Fruit fly (Drosophila melanogaster): ENCODE measurements around the gene CG9331.

CG9331 gene

dm6 chr2L:20822489-20823195 lies at the start of gene CG9331:
CG9331 (plus strand) TSS chr2L:20822828.
- TF ChIP-seq Met (GFP tag; optimal IDR thresholded peaks at IDR 0.05) (no peak), Eip93F (GFP tag; optimal IDR thresholded peaks at IDR 0.05) (peak; percentile 5), Eip78C (GFP tag) (peak; percentile 81), CG1621 (tag; optimal IDR thresholded peaks at IDR 0.05) (peak; percentile 42), Sox14 (GFP tag; optimal IDR thresholded peaks at IDR 0.05) (peak; percentile 85), CG10631 (GFP tag; optimal IDR thresholded peaks at IDR 0.05) (peak; percentile 39), CG15336 (GFP tag; IDR thresholded peaks at IDR 0.05) (peak; percentile 9; the same call in 1 of the 2 replicates), Sox102F (GFP tag; optimal IDR thresholded peaks at IDR 0.05) (peak; percentile 39), net (GFP tag; optimal IDR thresholded peaks at IDR 0.05) (no peak), Blimp-1 (GFP tag; optimal IDR thresholded peaks at IDR 0.05) (peak; percentile 59), vri (GFP tag; optimal IDR thresholded peaks at IDR 0.05) (peak; percentile 100), Ets21C (GFP tag; optimal IDR thresholded peaks at IDR 0.05) (no peak), CG6163 (GFP tag; IDR thresholded peaks at IDR 0.05) (peak; percentile 56; the same call in 2 of the 3 replicates)

- TF ChIP-seq lz (GFP tag; optimal IDR thresholded peaks at IDR 0.05) (no peak), fd59A (GFP tag; optimal IDR thresholded peaks at IDR 0.05) (no peak), dac (GFP tag; optimal IDR thresholded peaks at IDR 0.05) (no peak), fkh (GFP tag; optimal IDR thresholded peaks at IDR 0.05) (peak; percentile 2)
Observed at dm6 chr2L:20773453-20774054, 49.1 kb upstream of the CG9331 start.

- TF ChIP-seq fkh (GFP tag; optimal IDR thresholded peaks at IDR 0.05): peak; percentile 27
- no peak for TF ChIP-seq svp (GFP tag)
- no peak for TF ChIP-seq CG11294 (GFP tag; IDR thresholded peaks at IDR 0.05)
Observed at dm6 chr2L:20774464-20774863, 48.2 kb upstream of the CG9331 start.

DNA sequence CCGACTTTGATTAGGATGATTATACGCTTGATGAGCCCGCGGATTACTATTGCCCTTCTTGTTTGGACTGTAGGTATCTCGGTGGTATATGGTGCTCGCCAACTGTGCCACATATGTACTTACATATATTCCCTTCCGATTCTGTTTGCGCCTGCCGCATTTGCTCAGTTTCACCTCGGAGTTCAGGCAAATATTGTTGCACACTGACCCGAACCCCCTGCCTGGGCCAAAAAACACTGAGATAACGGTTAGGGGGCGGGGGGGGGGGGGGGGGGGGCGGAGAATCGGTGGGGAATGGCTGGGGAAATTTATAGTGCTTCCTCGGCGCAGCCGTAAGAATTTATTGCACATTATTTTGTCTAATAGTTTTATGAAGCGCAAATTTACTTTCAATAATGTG lies 46.7 kb upstream of the CG9331 start:
- TF ChIP-seq CG31627 (GFP tag; optimal IDR thresholded peaks at IDR 0.05): no peak
- TF ChIP-seq Eip75B (GFP tag; optimal IDR thresholded peaks at IDR 0.05): no peak
- no peak for TF ChIP-seq Eip93F (GFP tag; optimal IDR thresholded peaks at IDR 0.05)
- no peak for TF ChIP-seq CG6163 (GFP tag; IDR thresholded peaks at IDR 0.05)
- TF ChIP-seq dsx (GFP tag; optimal IDR thresholded peaks at IDR 0.05; ENCODE audit: poor library complexity, severe bottlenecking): no peak
- no peak for TF ChIP-seq Hr39 (GFP tag; optimal IDR thresholded peaks at IDR 0.05)
- TF ChIP-seq Hr4 (GFP tag; optimal IDR thresholded peaks at IDR 0.05): no peak
- TF ChIP-seq net (GFP tag; optimal IDR thresholded peaks at IDR 0.05): no peak
- TF ChIP-seq fd59A (GFP tag; optimal IDR thresholded peaks at IDR 0.05): no peak

- TF ChIP-seq eg (GFP tag; IDR thresholded peaks at IDR 0.05): no peak
- TF ChIP-seq CG4318 (GFP tag; optimal IDR thresholded peaks at IDR 0.05): no peak
- TF ChIP-seq CG11294 (GFP tag; IDR thresholded peaks at IDR 0.05): no peak
- TF ChIP-seq CG32006 (GFP tag; optimal IDR thresholded peaks at IDR 0.05): no peak
- no peak for TF ChIP-seq salr (GFP tag; optimal IDR thresholded peaks at IDR 0.05)
- peak; percentile 5 to 95 for TF ChIP-seq ss (GFP tag; optimal IDR thresholded peaks at IDR 0.05)
Observed at dm6 chr2L:20776940-20777502, 45.6 kb upstream of the CG9331 start.

- no peak for TF ChIP-seq CG7368 (GFP tag; optimal IDR thresholded peaks at IDR 0.05)
- TF ChIP-seq Sox14 (GFP tag; optimal IDR thresholded peaks at IDR 0.05): no peak
- TF ChIP-seq spab (GFP tag; optimal IDR thresholded peaks at IDR 0.05): no peak
- TF ChIP-seq dsx (GFP tag; optimal IDR thresholded peaks at IDR 0.05; ENCODE audit: poor library complexity, severe bottlenecking): no peak
- TF ChIP-seq fkh (GFP tag; optimal IDR thresholded peaks at IDR 0.05): no peak
- TF ChIP-seq CG6808 (GFP tag; optimal IDR thresholded peaks at IDR 0.05): no peak
- no peak for TF ChIP-seq Lpt (GFP tag; optimal IDR thresholded peaks at IDR 0.05)
- no peak for TF ChIP-seq Eip75B (GFP tag; optimal IDR thresholded peaks at IDR 0.05)
- TF ChIP-seq eg (GFP tag; IDR thresholded peaks at IDR 0.05): no peak
- no peak for TF ChIP-seq CG15336 (GFP tag; IDR thresholded peaks at IDR 0.05)
- TF ChIP-seq CG6854 (GFP tag; optimal IDR thresholded peaks at IDR 0.05): no peak
- TF ChIP-seq Gug (GFP tag; IDR thresholded peaks at IDR 0.05): no peak
- TF ChIP-seq achi (GFP tag; optimal IDR thresholded peaks at IDR 0.05): no peak
- TF ChIP-seq Eip78C (GFP tag): no peak
Observed at dm6 chr2L:20778380-20778779, 44.2 kb upstream of the CG9331 start.
